Fruit fly (Drosophila melanogaster): ENCODE data around the gene ksh.
A peak's percentile ranks its signal among the peaks of the same experiment; 100 is the strongest.

The ksh gene

dm6 chrX:19494285-19494684 is 507 bp downstream of the ksh start, which contains the start of gene CG12204 (continued):
- TF ChIP-seq CG6689 (GFP tag; IDR thresholded peaks at IDR 0.05), result no peak
- TF ChIP-seq CG4617 (GFP tag; optimal IDR thresholded peaks at IDR 0.05; ENCODE audit: borderline replicate concordance), result no peak
- no peak for TF ChIP-seq usp (GFP tag; optimal IDR thresholded peaks at IDR 0.05)
- no peak for TF ChIP-seq Ada2b (GFP tag; IDR thresholded peaks at IDR 0.05)
- no peak for TF ChIP-seq CG42726 (GFP tag; IDR thresholded peaks at IDR 0.05; ENCODE audit: partially characterized antibody)
- no peak for TF ChIP-seq Hmr (GFP tag; optimal IDR thresholded peaks at IDR 0.05)
- TF ChIP-seq Stat92E (GFP tag; optimal IDR thresholded peaks at IDR 0.05), result no peak
- TF ChIP-seq HLH4C (GFP tag; IDR thresholded peaks at IDR 0.05; ENCODE audit: partially characterized antibody), result no peak
- no peak for TF ChIP-seq Atf6 (GFP tag; IDR thresholded peaks at IDR 0.05)
- peak; percentile 39 for TF ChIP-seq MESR4 (GFP tag; optimal IDR thresholded peaks at IDR 0.05)
- TF ChIP-seq chm (GFP tag; IDR thresholded peaks at IDR 0.05), result no peak; the same call in 1 of the 2 replicates
- no peak for TF ChIP-seq CG6791 (GFP tag; IDR thresholded peaks at IDR 0.05; ENCODE audit: partially characterized antibody)
- TF ChIP-seq CG14860 (GFP tag; IDR thresholded peaks at IDR 0.05; ENCODE audit: partially characterized antibody), result no peak
- no peak for TF ChIP-seq br (optimal IDR thresholded peaks at IDR 0.05)
- TF ChIP-seq jing (GFP tag; optimal IDR thresholded peaks at IDR 0.05), result no peak
- TF ChIP-seq grau (tag; optimal IDR thresholded peaks at IDR 0.05), result no peak
- no peak for TF ChIP-seq salm (tag; optimal IDR thresholded peaks at IDR 0.05)
- TF ChIP-seq CG11696 (GFP tag; IDR thresholded peaks at IDR 0.05), result no peak
- TF ChIP-seq CG15479 (GFP tag; optimal IDR thresholded peaks at IDR 0.05), result no peak
- TF ChIP-seq sug (tag; optimal IDR thresholded peaks at IDR 0.05), result no peak
- no peak for TF ChIP-seq kni (GFP tag; optimal IDR thresholded peaks at IDR 0.05)
- no peak for TF ChIP-seq Xbp1 (GFP tag; optimal IDR thresholded peaks at IDR 0.05)
- no peak for TF ChIP-seq tin (GFP tag; optimal IDR thresholded peaks at IDR 0.05)
- no peak for TF ChIP-seq ranshi (GFP tag; IDR thresholded peaks at IDR 0.05)
- TF ChIP-seq Six4 (GFP tag; optimal IDR thresholded peaks at IDR 0.05), result no peak
- TF ChIP-seq CG8359 (GFP tag; optimal IDR thresholded peaks at IDR 0.05; ENCODE audit: borderline replicate concordance), result no peak
- peak; percentile 14; the same call in 1 of the 2 replicates for TF ChIP-seq E2f2 (GFP tag; IDR thresholded peaks at IDR 0.05)
- TF ChIP-seq Sox102F (GFP tag; optimal IDR thresholded peaks at IDR 0.05), result no peak
- TF ChIP-seq gce (GFP tag; IDR thresholded peaks at IDR 0.05), result no peak
- no peak for TF ChIP-seq B-H1 (GFP tag; IDR thresholded peaks at IDR 0.05)
- no peak for TF ChIP-seq CG17186 (GFP tag; optimal IDR thresholded peaks at IDR 0.05)
- no peak for TF ChIP-seq Elba2 (GFP tag; optimal IDR thresholded peaks at IDR 0.05)
- TF ChIP-seq Hr3 (GFP tag; optimal IDR thresholded peaks at IDR 0.05), result no peak
- no peak for TF ChIP-seq CG6654 (GFP tag; optimal IDR thresholded peaks at IDR 0.05)
- TF ChIP-seq so (GFP tag; IDR thresholded peaks at IDR 0.05), result no peak
- no peak for TF ChIP-seq ro (GFP tag; IDR thresholded peaks at IDR 0.05)
- no peak for TF ChIP-seq CG10462 (GFP tag; optimal IDR thresholded peaks at IDR 0.05)
- TF ChIP-seq CG18764 (GFP tag; optimal IDR thresholded peaks at IDR 0.05), result no peak
- 0 out of 2 replicates have a peak, but pooled peaks have one; percentile 24 for TF ChIP-seq slbo (GFP tag; IDR thresholded peaks at IDR 0.05)
- TF ChIP-seq HmgD (GFP tag; optimal IDR thresholded peaks at IDR 0.05), result no peak
- no peak for TF ChIP-seq CG9437 (GFP tag; optimal IDR thresholded peaks at IDR 0.05)
- 0 out of 3 replicates have a peak, but pooled peaks have one; percentile 41 for TF ChIP-seq ken (GFP tag; IDR thresholded peaks at IDR 0.05)
- no peak for TF ChIP-seq CG1603 (tag; optimal IDR thresholded peaks at IDR 0.05)
- TF ChIP-seq MTF-1 (GFP tag; optimal IDR thresholded peaks at IDR 0.05; ENCODE audit: borderline replicate concordance), result no peak
- TF ChIP-seq Usf (GFP tag; optimal IDR thresholded peaks at IDR 0.05), result no peak
- TF ChIP-seq her (GFP tag; optimal IDR thresholded peaks at IDR 0.05), result peak; percentile 34
- TF ChIP-seq Antp (GFP tag; optimal IDR thresholded peaks at IDR 0.05), result peak; percentile 28
- peak; percentile 60; the same call in 1 of the 3 replicates for TF ChIP-seq ci (GFP tag; IDR thresholded peaks at IDR 0.05)
- no peak for TF ChIP-seq CG4328 (GFP tag; optimal IDR thresholded peaks at IDR 0.05)
- no peak for TF ChIP-seq kah (GFP tag; optimal IDR thresholded peaks at IDR 0.05)
- TF ChIP-seq Dp (GFP tag; optimal IDR thresholded peaks at IDR 0.05), result no peak
- no peak for TF ChIP-seq ftz-f1 (GFP tag; optimal IDR thresholded peaks at IDR 0.05)
